Worm (Caenorhabditis elegans) whole organism, L3 larva: ENCODE results near the gene penr-1.

Experiments used
- ZK546.5 ChIP-seq: sonication (generic microtip); optimal IDR thresholded peaks from 2 replicates; lab custom pipeline; 2017; ENCODE audit warnings: missing biosample characterization, missing genetic modification characterization
- elt-1 ChIP-seq: fragments of 150-350 bp; optimal IDR thresholded peaks from 2 replicates; lab custom pipeline; 2014; ENCODE audit warnings: missing biosample characterization, missing genetic modification characterization

- no peak for TF ChIP-seq elt-1 (tag; lab: Kevin White, UChicago)
- no peak for TF ChIP-seq ZK546.5 (tag; lab: Kevin White, UChicago)
These were observed 17.3 kb upstream of the penr-1 start, which contains the start of gene srt-68 for ce11 chrV:5252016-5252415.
